Worm (Caenorhabditis elegans): ENCODE measurements around the gene C07D10.5.

C07D10.5 gene

DNA sequence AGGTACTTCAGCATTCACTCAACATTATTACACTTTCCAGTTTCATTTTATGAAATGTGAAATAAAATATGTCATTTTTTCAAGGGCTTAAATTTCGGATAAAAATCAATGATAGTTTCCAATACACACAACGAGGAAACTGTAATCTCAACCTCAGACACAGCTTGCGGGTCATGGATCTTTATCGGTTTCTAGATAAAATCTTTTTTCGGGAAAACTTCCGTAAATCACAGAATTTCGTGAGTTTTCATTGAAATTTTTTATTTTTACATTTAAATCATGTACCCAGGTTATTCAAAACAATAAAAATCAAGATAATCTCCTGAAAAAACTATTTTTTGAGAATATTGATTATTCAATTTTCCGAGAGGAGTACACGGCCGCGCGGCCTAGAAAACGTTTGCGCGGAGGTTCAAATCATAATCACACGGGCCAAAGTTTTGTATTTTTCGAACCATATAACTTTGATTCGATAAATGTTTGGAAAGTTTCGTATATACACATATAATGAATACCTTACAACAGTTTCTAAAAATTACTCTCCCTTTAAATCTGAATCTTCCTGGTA is 16.0 kb downstream of the C07D10.5 start:
- TF ChIP-seq him-1 (tag; optimal IDR thresholded peaks at IDR 0.05) (peak; percentile 9), W03F9.2 (tag; optimal IDR thresholded peaks at IDR 0.05) (no peak), dao-5 (tag; optimal IDR thresholded peaks at IDR 0.05) (no peak)

- no peak for TF ChIP-seq him-1 (tag; optimal IDR thresholded peaks at IDR 0.05)
- TF ChIP-seq W03F9.2 (tag; optimal IDR thresholded peaks at IDR 0.05): no peak
- TF ChIP-seq dao-5 (tag; optimal IDR thresholded peaks at IDR 0.05): no peak
These were observed 17.4 kb downstream of the C07D10.5 start, which contains the start of gene C07D10.1 for ce11 chrII:7398712-7399111. Gene C07D10.1, plus strand, starts transcription at chrII:7399012.

- TF ChIP-seq W03F9.2 (tag; optimal IDR thresholded peaks at IDR 0.05): no peak
- TF ChIP-seq dao-5 (tag; optimal IDR thresholded peaks at IDR 0.05): no peak
- TF ChIP-seq him-1 (tag; optimal IDR thresholded peaks at IDR 0.05): no peak
These were observed 21.3 kb downstream of the C07D10.5 start, which contains the start of gene nas-7 for ce11 chrII:7402625-7403024. Gene nas-7, minus strand, starts transcription at chrII:7402725.

DNA sequence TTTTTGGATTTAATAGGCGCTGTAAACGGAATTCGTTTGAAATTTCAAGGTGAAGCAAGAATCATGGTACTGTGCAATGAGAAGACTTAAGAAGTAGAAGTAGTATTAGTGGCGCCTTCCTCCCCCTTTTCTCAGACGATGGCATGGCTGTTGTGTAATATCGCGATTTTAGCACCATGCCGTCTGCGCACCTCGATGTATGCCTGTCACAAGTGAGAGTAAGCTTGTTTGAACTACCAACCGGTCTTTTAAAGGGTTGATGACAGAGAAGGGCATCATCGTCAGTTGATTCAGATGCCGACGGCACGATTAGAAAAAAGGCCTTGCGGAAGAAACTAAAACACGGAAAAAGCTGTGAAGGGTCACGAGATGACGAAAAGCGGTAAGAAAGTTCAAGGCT is 22.6 kb downstream of the C07D10.5 start:
- no peak for TF ChIP-seq him-1 (tag; optimal IDR thresholded peaks at IDR 0.05)
- TF ChIP-seq W03F9.2 (tag; optimal IDR thresholded peaks at IDR 0.05): no peak
- no peak for TF ChIP-seq dao-5 (tag; optimal IDR thresholded peaks at IDR 0.05)

DNA sequence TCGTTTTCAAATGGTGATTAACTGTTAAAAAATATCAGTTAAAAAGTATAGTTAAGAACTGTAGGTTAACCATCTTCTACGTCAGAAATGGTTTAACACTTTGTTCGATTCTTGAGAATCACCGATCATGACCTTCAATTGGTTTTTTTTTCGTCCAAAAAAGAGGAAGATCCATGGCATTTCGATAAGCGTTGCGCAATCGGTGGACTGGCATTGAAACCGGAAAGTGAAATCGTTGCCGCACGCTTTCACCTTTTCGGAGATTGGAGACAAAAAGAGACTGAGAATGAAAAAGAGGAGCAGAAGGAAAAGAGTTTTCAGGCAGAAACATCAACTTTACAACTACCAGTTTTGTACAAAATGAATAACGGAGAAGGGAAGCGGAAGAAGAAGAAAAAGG is 23.9 kb downstream of the C07D10.5 start:
- TF ChIP-seq him-1 (tag; optimal IDR thresholded peaks at IDR 0.05): no peak
- TF ChIP-seq W03F9.2 (tag; optimal IDR thresholded peaks at IDR 0.05): no peak
- no peak for TF ChIP-seq dao-5 (tag; optimal IDR thresholded peaks at IDR 0.05)

ce11 chrII:7406438-7406837 is 25.1 kb downstream of the C07D10.5 start:
- no peak for TF ChIP-seq W03F9.2 (tag; optimal IDR thresholded peaks at IDR 0.05)
- TF ChIP-seq dao-5 (tag; optimal IDR thresholded peaks at IDR 0.05): no peak

DNA sequence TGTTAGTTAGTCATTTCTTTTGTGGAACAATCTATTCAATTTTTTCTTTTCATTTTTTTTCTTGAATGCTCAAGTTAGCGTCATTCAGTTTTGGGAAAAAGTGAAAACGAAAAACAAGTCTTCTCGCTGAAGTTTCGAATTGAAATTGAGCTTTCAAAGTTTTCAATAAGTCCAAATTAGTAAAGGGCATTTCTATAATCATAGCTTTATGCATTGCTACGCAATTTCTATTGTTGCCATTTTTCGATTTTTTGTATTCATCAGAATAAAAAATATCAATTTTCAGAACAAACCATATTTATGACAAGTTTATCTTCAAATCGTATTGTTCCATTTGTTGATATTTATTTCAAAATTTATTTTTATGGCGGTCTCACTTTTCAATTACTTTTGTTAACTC is 26.8 kb downstream of the C07D10.5 start, which contains the start of gene srd-55:
Gene srd-55 (plus strand): TSS at position 301 of the 400 bp plus-strand sequence.
- no peak for TF ChIP-seq him-1 (tag; optimal IDR thresholded peaks at IDR 0.05)
- TF ChIP-seq dao-5 (tag; optimal IDR thresholded peaks at IDR 0.05): no peak
- TF ChIP-seq W03F9.2 (tag; optimal IDR thresholded peaks at IDR 0.05): no peak

- no peak for TF ChIP-seq W03F9.2 (tag; optimal IDR thresholded peaks at IDR 0.05)
- TF ChIP-seq him-1 (tag; optimal IDR thresholded peaks at IDR 0.05): no peak
- no peak for TF ChIP-seq dao-5 (tag; optimal IDR thresholded peaks at IDR 0.05)
These were observed 30.6 kb downstream of the C07D10.5 start, which contains the start of gene K02A2.5 for ce11 chrII:7411930-7412329. Gene K02A2.5, minus strand, starts transcription at chrII:7412030.

- TF ChIP-seq him-1 (tag; optimal IDR thresholded peaks at IDR 0.05): no peak
- TF ChIP-seq W03F9.2 (tag; optimal IDR thresholded peaks at IDR 0.05): no peak
These were observed 31.9 kb downstream of the C07D10.5 start for ce11 chrII:7413275-7413674.

DNA sequence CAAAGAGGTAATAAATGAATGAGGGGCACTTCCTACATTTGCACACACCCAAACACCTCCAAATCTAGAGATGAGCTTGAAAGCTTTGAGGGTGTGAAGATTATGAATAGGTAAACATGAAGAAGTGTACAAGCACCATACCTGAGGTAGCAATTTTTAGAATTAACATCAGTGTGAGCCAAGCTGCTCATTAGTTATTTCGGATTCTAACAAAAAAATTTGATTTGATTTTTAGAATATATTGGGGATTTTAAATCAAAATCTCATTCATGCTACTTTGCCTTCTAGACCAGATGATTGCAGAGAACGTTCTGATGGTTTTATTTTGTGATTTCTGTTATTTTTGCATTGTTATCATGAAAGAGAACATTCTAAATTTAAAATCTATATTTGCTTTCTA is 32.4 kb downstream of the C07D10.5 start:
- TF ChIP-seq him-1 (tag; optimal IDR thresholded peaks at IDR 0.05) (no peak), dao-5 (tag; optimal IDR thresholded peaks at IDR 0.05) (no peak), W03F9.2 (tag; optimal IDR thresholded peaks at IDR 0.05) (no peak)

- TF ChIP-seq W03F9.2 (tag; optimal IDR thresholded peaks at IDR 0.05): no peak
- TF ChIP-seq dao-5 (tag; optimal IDR thresholded peaks at IDR 0.05): no peak
- no peak for TF ChIP-seq him-1 (tag; optimal IDR thresholded peaks at IDR 0.05)
These were observed 38.2 kb downstream of the C07D10.5 start for ce11 chrII:7419563-7419962.

DNA sequence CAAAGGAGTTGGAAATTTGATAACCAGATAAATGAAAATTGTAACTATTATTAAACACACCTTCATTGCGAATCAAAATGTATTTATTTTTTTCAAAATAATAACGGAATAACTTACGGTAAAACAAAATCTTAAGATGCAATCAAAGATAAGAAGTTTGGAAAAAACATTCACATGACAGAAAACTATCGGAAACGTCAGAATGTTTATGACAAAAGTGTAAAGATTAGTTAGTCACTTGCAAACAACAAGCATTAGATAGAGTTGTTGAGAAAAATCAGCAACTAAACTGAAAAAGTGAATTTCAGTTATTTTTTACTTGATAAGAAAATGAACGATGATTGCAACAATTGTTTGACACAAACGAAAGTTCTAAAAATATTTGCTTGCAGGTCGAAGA is 38.8 kb downstream of the C07D10.5 start:
- TF ChIP-seq dao-5 (tag; optimal IDR thresholded peaks at IDR 0.05): no peak
- no peak for TF ChIP-seq him-1 (tag; optimal IDR thresholded peaks at IDR 0.05)
- no peak for TF ChIP-seq W03F9.2 (tag; optimal IDR thresholded peaks at IDR 0.05)

DNA sequence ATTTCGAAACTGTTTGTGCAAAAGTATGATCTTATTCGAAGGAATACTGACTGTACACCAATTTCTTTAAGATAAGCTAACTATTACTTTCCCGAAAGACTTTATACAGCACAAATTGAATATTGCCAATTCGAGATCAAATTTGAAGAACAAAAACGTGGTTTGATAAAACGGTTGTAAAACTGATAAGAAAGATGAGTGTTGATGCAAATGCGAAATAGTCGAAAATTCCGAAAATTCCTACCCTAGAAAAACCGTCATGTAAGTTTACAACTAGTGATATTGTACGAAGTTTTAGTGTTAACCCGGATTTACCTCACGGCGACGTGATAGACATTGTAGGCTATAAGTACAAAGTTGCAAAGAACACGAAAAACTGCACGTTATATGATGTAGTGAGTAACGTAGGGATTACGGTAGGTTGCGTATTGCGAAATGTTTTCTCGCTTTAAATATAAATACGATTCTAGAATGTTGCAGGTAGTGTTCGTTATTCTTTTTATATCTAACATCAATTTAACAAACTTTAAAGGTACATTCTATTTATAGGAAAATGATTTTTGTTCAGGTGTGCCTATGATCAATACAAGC is 39.5 kb downstream of the C07D10.5 start:
- no peak for TF ChIP-seq W03F9.2 (tag; optimal IDR thresholded peaks at IDR 0.05)
- TF ChIP-seq him-1 (tag; optimal IDR thresholded peaks at IDR 0.05): no peak

DNA sequence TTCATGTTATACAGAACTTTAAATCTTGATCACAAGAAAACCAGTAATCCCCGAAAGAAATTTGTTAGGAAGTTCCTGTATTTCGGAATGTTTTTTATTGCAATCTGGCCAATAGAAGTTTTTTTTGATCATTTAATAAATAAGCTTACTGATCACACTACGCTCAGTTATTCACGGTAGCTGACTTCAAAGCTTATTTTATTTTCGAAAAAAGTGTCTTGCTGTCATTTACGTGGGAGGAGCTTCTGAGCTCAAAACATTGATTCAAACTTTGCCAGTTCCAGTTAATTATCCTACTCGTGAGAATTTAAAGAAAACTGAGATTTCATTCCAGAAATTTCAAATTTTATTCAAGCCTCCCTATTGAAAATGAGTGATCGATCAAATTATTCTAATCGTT is 51.0 kb downstream of the C07D10.5 start, which contains the start of gene srd-54:
Gene srd-54 (plus strand): TSS at position 301 of the 400 bp plus-strand sequence.
- TF ChIP-seq dao-5 (tag; optimal IDR thresholded peaks at IDR 0.05): no peak
- TF ChIP-seq him-1 (tag; optimal IDR thresholded peaks at IDR 0.05): no peak
